Fruit fly (Drosophila melanogaster) whole organism, embryonic: ENCODE results near the gene CG31141.
A peak's percentile ranks its signal among the peaks of the same experiment; 100 is the strongest.

Source experiments
- Adf1 ChIP-seq: fragments of 200-800 bp; sonication (Bioruptor generic); IDR thresholded peaks from 2 replicates; pipeline ENCODE4 v1.3.6; 2022; ENCODE audit warnings: missing biosample characterization, missing genetic modification characterization
- C15 ChIP-seq: fragments of 200-800 bp; sonication (Bioruptor generic); IDR thresholded peaks from 3 replicates; pipeline ENCODE4 v1.3.6; 2022; ENCODE audit warnings: missing biosample characterization, missing genetic modification characterization
- CG10543 ChIP-seq: fragments of 200-800 bp; sonication (Bioruptor generic); optimal IDR thresholded peaks from 3 replicates; lab custom pipeline; 2017; ENCODE audit warnings: missing biosample characterization, mild to moderate bottlenecking, missing genetic modification characterization, moderate library complexity
- CG1233 ChIP-seq: fragments of 200-800 bp; sonication (Bioruptor generic); optimal IDR thresholded peaks from 4 replicates; lab custom pipeline; 2018; ENCODE audit warnings: missing biosample characterization, mild to moderate bottlenecking, missing genetic modification characterization
- CG14441 ChIP-seq: fragments of 200-800 bp; sonication (Bioruptor generic); IDR thresholded peaks from 2 replicates; pipeline ENCODE4 v1.3.6; 2022; ENCODE audit warnings: missing biosample characterization, missing genetic modification characterization
- CG17186 ChIP-seq: fragments of 200-800 bp; sonication (Bioruptor generic); optimal IDR thresholded peaks from 3 replicates; lab custom pipeline; 2017; ENCODE audit warnings: missing biosample characterization, missing genetic modification reagents, missing genetic modification characterization
- CG17385 ChIP-seq: fragments of 200-800 bp; sonication (Bioruptor generic); optimal IDR thresholded peaks from 3 replicates; lab custom pipeline; 2018; ENCODE audit warnings: missing biosample characterization, mild to moderate bottlenecking, missing genetic modification characterization
- CG2129 ChIP-seq: fragments of 200-800 bp; sonication (Bioruptor generic); IDR thresholded peaks from 2 replicates; pipeline ENCODE4 v1.3.6; 2022; ENCODE audit warnings: missing biosample characterization, missing genetic modification characterization; ENCODE audit not compliant: partially characterized antibody
- CG2199 ChIP-seq: fragments of 200-800 bp; sonication (Bioruptor generic); IDR thresholded peaks from 3 replicates; pipeline ENCODE4 v1.3.6; 2022; ENCODE audit warnings: missing biosample characterization, missing genetic modification characterization
- CG2202 ChIP-seq: fragments of 200-800 bp; sonication (Bioruptor generic); optimal IDR thresholded peaks from 2 replicates; lab custom pipeline; 2018; ENCODE audit warnings: missing biosample characterization, mild to moderate bottlenecking, missing genetic modification characterization
- CG2712 ChIP-seq: fragments of 200-800 bp; optimal IDR thresholded peaks from 3 replicates; lab custom pipeline; 2019; ENCODE audit warnings: missing biosample characterization, mild to moderate bottlenecking, missing genetic modification characterization, moderate library complexity
- CG30403 ChIP-seq: fragments of 200-800 bp; sonication (Bioruptor generic); optimal IDR thresholded peaks from 3 replicates; lab custom pipeline; 2016; ENCODE audit warnings: missing biosample characterization, missing genetic modification characterization
- CG5953 ChIP-seq: fragments of 200-800 bp; sonication (Bioruptor generic); IDR thresholded peaks from 2 replicates; pipeline ENCODE4 v1.3.6; 2022; ENCODE audit warnings: missing biosample characterization, missing genetic modification characterization
- CG6175 ChIP-seq: fragments of 200-800 bp; sonication (Bioruptor generic); IDR thresholded peaks from 3 replicates; pipeline ENCODE4 v1.3.6; 2022; ENCODE audit warnings: missing biosample characterization, missing genetic modification characterization
- CG9797 ChIP-seq: fragments of 200-800 bp; sonication (Bioruptor generic); optimal IDR thresholded peaks from 3 replicates; lab custom pipeline; 2018; ENCODE audit warnings: missing biosample characterization, mild to moderate bottlenecking, missing genetic modification characterization
- Dad ChIP-seq: fragments of 200-800 bp; sonication (Bioruptor generic); optimal IDR thresholded peaks from 3 replicates; lab custom pipeline; 2016; ENCODE audit warnings: missing biosample characterization, missing genetic modification characterization
- Dek ChIP-seq: fragments of 200-800 bp; sonication (Bioruptor generic); optimal IDR thresholded peaks from 3 replicates; lab custom pipeline; 2019; ENCODE audit warnings: missing biosample characterization, mild to moderate bottlenecking, missing genetic modification characterization, moderate library complexity
- Dfd ChIP-seq, 2 experiments: fragments of >200 bp; optimal IDR thresholded peaks; 2 replicates each; lab custom pipeline; 2017; ENCODE audit warnings: missing biosample characterization in 2 of 2, missing genetic modification characterization in 2 of 2
- Hmr ChIP-seq: fragments of 200-800 bp; sonication (Bioruptor generic); optimal IDR thresholded peaks from 3 replicates; lab custom pipeline; 2017; ENCODE audit warnings: mild to moderate bottlenecking, missing biosample characterization, missing genetic modification reagents, missing genetic modification characterization
- Hmx ChIP-seq: fragments of 200-800 bp; sonication (Bioruptor generic); optimal IDR thresholded peaks from 2 replicates; lab custom pipeline; 2016; ENCODE audit warnings: missing biosample characterization, missing genetic modification characterization
- NC2β ChIP-seq: fragments of 200-800 bp; sonication (Bioruptor generic); optimal IDR thresholded peaks from 2 replicates; lab custom pipeline; 2016; ENCODE audit warnings: missing biosample characterization, missing genetic modification characterization
- Nf-YA ChIP-seq: fragments of 200-800 bp; sonication (Bioruptor generic); IDR thresholded peaks from 2 replicates; pipeline ENCODE4 v1.3.6; 2022; ENCODE audit warnings: missing biosample characterization, missing genetic modification characterization
- Optix ChIP-seq: fragments of 200-800 bp; sonication (Bioruptor generic); IDR thresholded peaks from 3 replicates; pipeline ENCODE4 v1.3.6; 2022; ENCODE audit warnings: missing biosample characterization, missing genetic modification characterization
- PHDP ChIP-seq: fragments of 200-800 bp; sonication (Bioruptor generic); optimal IDR thresholded peaks from 3 replicates; lab custom pipeline; 2018; ENCODE audit warnings: missing biosample characterization, mild to moderate bottlenecking, missing genetic modification characterization, moderate library complexity
- Ravus ChIP-seq: fragments of 200-800 bp; sonication (Bioruptor generic); IDR thresholded peaks from 2 replicates; pipeline ENCODE4 v1.3.6; 2022; ENCODE audit warnings: missing biosample characterization, missing genetic modification characterization
- Scr ChIP-seq: fragments of 200-800 bp; sonication (Bioruptor generic); IDR thresholded peaks from 2 replicates; pipeline ENCODE4 v1.3.6; 2022; ENCODE audit warnings: missing biosample characterization, missing genetic modification characterization; ENCODE audit not compliant: partially characterized antibody
- ac ChIP-seq: fragments of 200-800 bp; sonication (Bioruptor generic); optimal IDR thresholded peaks from 3 replicates; lab custom pipeline; 2017; ENCODE audit warnings: missing biosample characterization, mild to moderate bottlenecking, missing genetic modification characterization
- ap ChIP-seq: fragments of 200-800 bp; sonication (Bioruptor generic); IDR thresholded peaks from 2 replicates; pipeline ENCODE4 v1.3.6; 2022; ENCODE audit warnings: missing biosample characterization, missing genetic modification characterization
- chinmo ChIP-seq: fragments of 200-800 bp; sonication (Bioruptor generic); IDR thresholded peaks from 4 replicates; pipeline ENCODE4 v1.3.6; 2022; ENCODE audit warnings: missing biosample characterization, missing genetic modification characterization; ENCODE audit not compliant: partially characterized antibody
- crp ChIP-seq, 2 experiments: fragments of 200-800 bp; sonication (Bioruptor generic); optimal IDR thresholded peaks; 2 replicates in 1 of 2; 3 replicates in 1 of 2; lab custom pipeline; 2017; ENCODE audit warnings: missing biosample characterization in 2 of 2, missing genetic modification characterization in 2 of 2, mild to moderate bottlenecking in 1 of 2, moderate library complexity in 1 of 2
- da ChIP-seq: fragments of 200-800 bp; sonication (Bioruptor generic); optimal IDR thresholded peaks from 2 replicates; lab custom pipeline; 2016; ENCODE audit warnings: missing biosample characterization, missing genetic modification characterization
- dati ChIP-seq: fragments of 200-800 bp; sonication (Bioruptor generic); IDR thresholded peaks from 2 replicates; pipeline ENCODE4 v1.3.6; 2022; ENCODE audit warnings: missing biosample characterization, missing genetic modification characterization
- dm ChIP-seq: fragments of 200-800 bp; sonication (Bioruptor generic); optimal IDR thresholded peaks from 3 replicates; lab custom pipeline; 2016; ENCODE audit warnings: missing biosample characterization, missing genetic modification characterization
- ewg ChIP-seq: fragments of 200-800 bp; sonication (Bioruptor generic); optimal IDR thresholded peaks from 3 replicates; lab custom pipeline; 2017; ENCODE audit warnings: mild to moderate bottlenecking, missing biosample characterization, missing genetic modification reagents, missing genetic modification characterization
- eyg ChIP-seq: fragments of 200-800 bp; sonication (Bioruptor generic); optimal IDR thresholded peaks from 3 replicates; lab custom pipeline; 2016; ENCODE audit warnings: missing biosample characterization, missing genetic modification characterization
- fd64A ChIP-seq: fragments of 200-800 bp; sonication (Bioruptor generic); optimal IDR thresholded peaks from 3 replicates; lab custom pipeline; 2018; ENCODE audit warnings: missing biosample characterization, mild to moderate bottlenecking, missing genetic modification characterization
- h ChIP-seq: fragments of >200 bp; optimal IDR thresholded peaks from 2 replicates; lab custom pipeline; 2017
- jigr1 ChIP-seq: fragments of 200-800 bp; sonication (Bioruptor generic); IDR thresholded peaks from 3 replicates; pipeline ENCODE4 v1.3.6; 2022; ENCODE audit warnings: missing biosample characterization, missing genetic modification characterization
- lola ChIP-seq, 3 experiments: fragments of >200 bp in 2 of 3; fragments of 200-800 bp in 1 of 3; sonication (Bioruptor generic) in 1 of 3; optimal IDR thresholded peaks; 2 replicates each; lab custom pipeline; 2017 to 2019; ENCODE audit warnings: missing biosample characterization in 3 of 3, missing genetic modification characterization in 3 of 3, mild to moderate bottlenecking in 1 of 3, moderate library complexity in 1 of 3
- nmo ChIP-seq: fragments of 200-800 bp; sonication (Bioruptor generic); optimal IDR thresholded peaks from 2 replicates; lab custom pipeline; 2018; ENCODE audit warnings: missing biosample characterization, mild to moderate bottlenecking, missing genetic modification characterization, moderate library complexity
- oc ChIP-seq: fragments of 200-800 bp; sonication (Bioruptor generic); optimal IDR thresholded peaks from 2 replicates; lab custom pipeline; 2018; ENCODE audit warnings: missing biosample characterization, mild to moderate bottlenecking, missing genetic modification characterization, moderate library complexity
- otp ChIP-seq: fragments of 200-800 bp; sonication (Bioruptor generic); IDR thresholded peaks from 3 replicates; pipeline ENCODE4, ENCODE4 v1.3.6; 2022; ENCODE audit warnings: missing biosample characterization, missing genetic modification characterization
- pb ChIP-seq: fragments of 200-800 bp; sonication (Bioruptor generic); optimal IDR thresholded peaks from 3 replicates; lab custom pipeline; 2016; ENCODE audit warnings: missing biosample characterization, missing genetic modification characterization
- sqz ChIP-seq: fragments of 200-800 bp; sonication (Bioruptor generic); optimal IDR thresholded peaks from 3 replicates; lab custom pipeline; 2018; ENCODE audit warnings: missing biosample characterization, mild to moderate bottlenecking, missing genetic modification characterization
- stc ChIP-seq: fragments of 200-800 bp; sonication (Bioruptor generic); IDR thresholded peaks from 2 replicates; pipeline ENCODE4 v1.3.6; 2022; ENCODE audit warnings: missing biosample characterization, missing genetic modification characterization

Gene CG31141

DNA sequence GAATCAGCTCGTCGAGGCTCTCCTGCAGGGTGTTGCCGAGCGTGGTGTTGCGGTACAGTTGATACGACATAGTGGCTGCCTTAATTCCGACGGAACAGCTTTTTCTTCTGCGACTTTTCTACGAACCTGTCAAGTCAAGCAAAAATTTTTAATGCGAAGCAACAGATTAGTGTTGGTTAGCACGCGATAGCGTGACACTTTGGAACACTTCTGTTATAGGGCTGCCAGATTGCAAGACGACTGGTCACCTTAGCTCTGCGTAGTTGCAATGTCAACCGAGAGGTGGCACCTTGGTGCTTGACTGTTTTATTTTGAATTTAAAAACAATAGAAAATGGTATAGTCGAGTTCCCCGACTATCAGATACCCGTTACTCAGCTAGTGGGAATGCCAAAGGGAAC is 32.2 kb upstream of the CG31141 start, which contains the start of gene TfIIA-S (continued):
- TF ChIP-seq CG2712 (peak; percentile 63), Hmr (GFP tag; lab: Kevin White, UChicago) (peak; percentile 91), CG1233 (GFP tag; lab: Kevin White, UChicago) (peak; percentile 55), CG2199 (GFP tag; lab: Robert Waterston, UW) (no peak), Nf-YA (GFP tag; lab: Robert Waterston, UW) (no peak), ap (GFP tag; lab: Robert Waterston, UW) (no peak), Dad (GFP tag; lab: Kevin White, UChicago) (peak; percentile 64), fd64A (GFP tag; lab: Kevin White, UChicago) (peak; percentile 12), pb (GFP tag; lab: Kevin White, UChicago) (peak; percentile 79), eyg (peak; percentile 77), Dek (tag; lab: Kevin White, UChicago) (peak; percentile 50), PHDP (tag; lab: Kevin White, UChicago) (peak; percentile 61), ewg (GFP tag; lab: Kevin White, UChicago) (peak; percentile 55), Ravus (GFP tag; lab: Robert Waterston, UW) (no peak), C15 (no peak), jigr1 (GFP tag; lab: Robert Waterston, UW) (no peak), Dfd (GFP tag; optimal IDR thresholded peaks at IDR 0.05; lab: Kevin White, UChicago) (no peak), otp (no peak), crp (GFP tag; optimal IDR thresholded peaks at IDR 0.05; lab: Kevin White, UChicago) (peak in 1 of 2 experiments; percentile 38), Scr (no peak), CG14441 (no peak), CG2202 (peak; percentile 11), CG2129 (GFP tag; lab: Robert Waterston, UW) (no peak), oc (tag; lab: Kevin White, UChicago) (peak; percentile 43), dati (GFP tag; lab: Robert Waterston, UW) (no peak), CG30403 (GFP tag; lab: Kevin White, UChicago) (peak; percentile 80)
- TF ChIP-seq, all 482 proteins: peak for 238

DNA sequence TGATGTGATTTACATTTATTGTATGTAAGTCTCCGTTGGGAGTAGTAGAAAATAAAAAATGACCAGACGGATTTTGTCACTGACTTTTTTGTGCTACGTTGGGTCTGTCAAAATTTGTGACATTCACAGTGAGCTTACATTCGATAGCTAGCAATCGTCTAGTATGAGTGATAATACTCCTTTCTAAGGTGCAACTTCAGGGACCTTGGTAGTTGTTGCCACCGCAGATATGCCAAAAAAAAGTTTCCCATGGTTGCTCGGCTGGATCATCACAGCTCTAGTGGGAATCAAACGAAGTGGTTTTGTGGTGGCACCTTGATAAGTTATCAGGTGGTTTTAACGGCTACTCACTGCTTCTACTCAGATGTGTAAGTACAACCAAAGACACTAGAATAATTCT is 29.6 kb upstream of the CG31141 start, which contains the start of gene tbrd-1:
tbrd-1 (minus strand) TSS at position 101 of the 400 bp plus-strand sequence.
- no peak for TF ChIP-seq da (GFP tag; lab: Kevin White, UChicago)
- no peak for TF ChIP-seq Hmr (GFP tag; lab: Kevin White, UChicago)
- no peak for TF ChIP-seq chinmo (GFP tag; lab: Robert Waterston, UW)
- TF ChIP-seq sqz: no peak
- TF ChIP-seq CG17186 (GFP tag; lab: Kevin White, UChicago): no peak
- TF ChIP-seq CG5953 (GFP tag; lab: Robert Waterston, UW): no peak
- TF ChIP-seq Hmx (GFP tag; lab: Kevin White, UChicago): no peak
- TF ChIP-seq h (lab: Kevin White, UChicago): no peak
- TF ChIP-seq ac (GFP tag; lab: Kevin White, UChicago): no peak
- TF ChIP-seq CG9797: no peak
- no peak for TF ChIP-seq CG17385 (GFP tag; lab: Kevin White, UChicago)
- TF ChIP-seq lola (GFP tag; optimal IDR thresholded peaks at IDR 0.05; lab: Kevin White, UChicago): no peak
- TF ChIP-seq NC2β (GFP tag; lab: Kevin White, UChicago): no peak
- TF ChIP-seq dm: no peak
- TF ChIP-seq nmo (GFP tag; lab: Kevin White, UChicago): no peak
- no peak for TF ChIP-seq CG6175 (GFP tag; lab: Robert Waterston, UW)
- no peak for TF ChIP-seq Adf1 (GFP tag; lab: Robert Waterston, UW)
- no peak for TF ChIP-seq Optix (GFP tag; lab: Robert Waterston, UW)
- TF ChIP-seq CG10543: no peak
- no peak for TF ChIP-seq stc (GFP tag; lab: Robert Waterston, UW)
